Fruit fly (Drosophila melanogaster) S2 (cell line): ENCODE measurements around the gene CG32249.

Experiments
- CG8478 ChIP-seq: fragments of >200 bp; optimal IDR thresholded peaks from 2 replicates; lab custom pipeline; 2018
- CTCF ChIP-seq, 2 experiments: fragments of >200 bp; optimal IDR thresholded peaks; 2 replicates each; lab custom pipeline; 2018

dm6 chr3L:4458063-4458462 is 11.7 kb upstream of the CG32249 start, which contains the start of gene CG11345:
- no peak for TF ChIP-seq CTCF (optimal IDR thresholded peaks at IDR 0.05; lab: Kevin White, UChicago)
- no peak for TF ChIP-seq CG8478 (lab: Kevin White, UChicago)
